Fruit fly (Drosophila melanogaster): ENCODE measurements around the gene Sgsf.

The Sgsf gene

DNA sequence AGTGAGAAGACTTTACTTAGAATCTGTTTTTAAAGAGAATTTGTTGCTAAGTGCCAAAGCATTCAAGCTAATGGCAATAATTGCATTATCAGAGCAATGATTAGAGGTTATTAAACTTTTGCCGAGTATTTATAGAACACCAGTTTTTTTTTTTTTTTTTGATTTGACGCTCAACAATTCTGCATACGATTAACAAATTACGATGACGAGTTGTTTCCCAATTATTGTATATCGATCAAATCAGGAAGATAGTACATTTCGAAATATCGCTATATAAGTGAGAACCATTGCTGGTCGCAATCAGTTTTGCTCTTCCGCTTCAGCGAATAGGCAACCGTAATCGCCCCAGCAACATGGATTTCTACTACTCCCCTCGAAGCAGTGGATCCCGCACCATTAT, 32.3 kb downstream of the Sgsf start, which contains the start of gene GstD4:
Gene GstD4, plus strand, starts transcription at position 301 of the 400 bp plus-strand sequence.
- no peak for TF ChIP-seq CTCF (optimal IDR thresholded peaks at IDR 0.05)

dm6 chr3R:12375258-12375783, 33.8 kb downstream of the Sgsf start, which contains the start of gene GstD5:
Gene GstD5 (plus strand): TSS chr3R:12375733.
- TF ChIP-seq CG8478 (optimal IDR thresholded peaks at IDR 0.05) (no peak), CTCF (optimal IDR thresholded peaks at IDR 0.05) (no peak)

DNA sequence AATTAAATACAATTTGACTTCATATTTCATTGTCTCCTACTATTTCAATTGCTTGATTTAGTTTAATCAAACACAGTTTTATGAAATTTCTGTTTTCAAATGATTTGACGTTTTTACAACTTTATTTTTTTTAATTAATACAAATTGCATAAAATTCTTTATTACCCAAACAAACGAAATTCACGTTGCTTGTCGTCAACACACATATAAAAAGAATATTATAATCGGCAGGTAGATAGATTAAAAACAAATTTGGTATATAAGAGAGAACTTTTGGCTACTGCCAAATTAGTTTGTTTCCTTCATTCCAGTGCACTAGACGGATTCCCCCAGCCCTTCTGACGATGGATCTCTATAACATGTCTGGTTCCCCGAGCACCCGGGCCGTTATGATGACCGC, 35.4 kb downstream of the Sgsf start, which contains the start of gene GstD6:
Gene GstD6, plus strand, starts transcription at position 301 of the 400 bp plus-strand sequence.
- no peak for TF ChIP-seq CTCF (optimal IDR thresholded peaks at IDR 0.05)
- no peak for TF ChIP-seq CG8478 (optimal IDR thresholded peaks at IDR 0.05)

dm6 chr3R:12378200-12378599, 36.7 kb downstream of the Sgsf start, which contains the start of gene GstD7:
Gene GstD7 (plus strand): TSS chr3R:12378500.
- TF ChIP-seq CTCF (optimal IDR thresholded peaks at IDR 0.05) (no peak), CG8478 (optimal IDR thresholded peaks at IDR 0.05) (no peak)

DNA sequence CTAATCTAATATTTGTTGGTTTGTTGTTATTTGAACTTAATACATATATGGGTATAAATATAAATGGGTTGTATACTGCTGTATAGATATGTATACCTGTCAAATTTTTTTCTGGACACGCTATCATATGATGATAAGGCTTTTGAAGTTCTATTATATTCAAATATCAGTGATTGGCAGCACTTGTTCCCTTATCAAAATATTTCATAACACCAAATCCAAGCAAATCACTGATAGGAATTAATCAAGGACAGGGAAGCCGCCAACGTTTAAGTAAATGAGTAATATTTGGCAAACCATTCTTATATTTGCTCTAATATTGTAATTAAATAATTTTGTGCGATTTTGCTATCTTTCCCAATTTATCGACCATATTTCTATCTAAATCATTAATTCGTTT, 37.8 kb downstream of the Sgsf start:
- no peak for TF ChIP-seq CG8478 (optimal IDR thresholded peaks at IDR 0.05)
- no peak for TF ChIP-seq CTCF (optimal IDR thresholded peaks at IDR 0.05)

- TF ChIP-seq CG8478 (optimal IDR thresholded peaks at IDR 0.05) (no peak), CTCF (optimal IDR thresholded peaks at IDR 0.05) (no peak)
These were observed 38.2 kb downstream of the Sgsf start, which contains the start of gene GstD8 for dm6 chr3R:12379708-12380107. Gene GstD8 (plus strand): TSS chr3R:12380008.

DNA sequence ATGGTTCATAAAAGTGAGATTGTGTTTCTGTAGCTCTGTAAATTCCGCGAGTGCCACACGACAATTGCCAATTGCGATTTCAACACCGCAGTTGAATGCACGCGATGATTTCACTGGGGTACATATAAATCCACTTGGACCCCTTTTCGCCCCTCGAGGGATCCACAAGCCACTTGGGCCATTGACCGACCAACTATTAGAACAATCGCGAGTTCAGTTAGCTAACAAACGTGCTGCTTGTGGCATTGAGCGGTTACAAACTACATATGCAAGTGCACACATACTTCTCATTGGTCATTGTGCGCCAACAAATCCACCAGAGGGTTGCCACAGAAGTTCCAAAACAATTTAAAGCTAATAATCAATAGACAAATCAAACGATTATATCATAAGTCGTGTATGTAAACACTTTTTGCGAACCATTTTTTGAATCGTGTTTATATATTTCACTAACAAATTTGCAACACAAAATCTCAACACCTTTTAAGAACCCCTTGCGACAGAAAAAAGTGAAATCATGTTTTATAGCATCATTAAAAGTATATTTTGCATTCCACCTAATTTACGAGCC, 39.7 kb downstream of the Sgsf start:
- TF ChIP-seq CG8478 (optimal IDR thresholded peaks at IDR 0.05) (no peak), CTCF (optimal IDR thresholded peaks at IDR 0.05) (no peak)

DNA sequence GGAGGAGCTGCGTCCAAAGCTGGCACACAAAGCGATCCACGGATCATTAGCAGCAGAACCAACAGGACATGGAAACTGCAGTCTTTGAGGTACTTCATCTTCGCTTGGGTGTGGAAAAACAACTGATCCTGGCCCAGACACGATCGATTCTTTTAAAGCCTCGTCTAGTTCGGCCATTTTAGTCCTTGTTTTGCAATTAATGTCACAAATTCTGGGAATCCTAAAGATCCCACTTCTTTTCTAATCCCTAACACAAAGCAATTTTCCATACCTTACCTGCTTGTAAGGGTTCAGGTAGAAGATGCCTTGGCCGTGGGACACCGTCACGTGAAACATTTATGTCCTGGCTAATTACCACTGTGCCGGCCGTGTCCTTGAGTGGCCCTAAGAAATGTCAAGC, 41.1 kb downstream of the Sgsf start, which contains the start of gene CG10035:
Gene CG10035, minus strand, starts transcription at position 129 of the 400 bp plus-strand sequence.
- TF ChIP-seq CG8478 (optimal IDR thresholded peaks at IDR 0.05), result no peak
- TF ChIP-seq CTCF (optimal IDR thresholded peaks at IDR 0.05), result no peak

- TF ChIP-seq CG8478 (optimal IDR thresholded peaks at IDR 0.05) (no peak), CTCF (optimal IDR thresholded peaks at IDR 0.05) (no peak)
These were observed 41.6 kb downstream of the Sgsf start, which contains the start of gene GstD11 for dm6 chr3R:12383036-12383435. Gene GstD11 (plus strand): TSS chr3R:12383336.

- TF ChIP-seq CTCF (optimal IDR thresholded peaks at IDR 0.05), result peak in 1 of 2 experiments; percentile 29
- no peak for TF ChIP-seq CG8478 (optimal IDR thresholded peaks at IDR 0.05)
These were observed 42.3 kb downstream of the Sgsf start for dm6 chr3R:12383784-12384183.

- TF ChIP-seq CTCF (optimal IDR thresholded peaks at IDR 0.05), result no peak
- no peak for TF ChIP-seq CG8478 (optimal IDR thresholded peaks at IDR 0.05)
These were observed 42.8 kb downstream of the Sgsf start for dm6 chr3R:12384274-12384673.

DNA sequence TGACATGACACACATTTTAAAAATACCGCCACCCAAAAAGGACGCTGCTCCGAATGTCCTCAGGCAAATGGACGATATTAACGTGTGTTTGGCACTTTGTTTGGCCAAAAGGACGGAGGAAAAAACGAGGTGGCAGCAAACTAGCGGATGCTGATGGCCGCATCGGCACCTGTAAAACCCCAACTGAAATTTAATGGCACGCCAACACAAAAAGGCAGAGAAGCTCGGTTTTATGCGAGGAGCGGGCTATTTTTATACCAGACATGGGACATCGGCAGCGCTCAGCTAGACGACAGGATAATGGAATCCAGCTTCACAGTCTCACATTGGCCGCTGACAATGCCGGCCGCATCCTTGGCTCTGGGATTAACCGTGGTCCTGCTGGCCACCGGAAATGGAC, 44.5 kb downstream of the Sgsf start, which contains the start of gene Sol1:
Gene Sol1, plus strand, starts transcription at position 301 of the 400 bp plus-strand sequence.
- no peak for TF ChIP-seq CG8478 (optimal IDR thresholded peaks at IDR 0.05)
- TF ChIP-seq CTCF (optimal IDR thresholded peaks at IDR 0.05), result no peak

DNA sequence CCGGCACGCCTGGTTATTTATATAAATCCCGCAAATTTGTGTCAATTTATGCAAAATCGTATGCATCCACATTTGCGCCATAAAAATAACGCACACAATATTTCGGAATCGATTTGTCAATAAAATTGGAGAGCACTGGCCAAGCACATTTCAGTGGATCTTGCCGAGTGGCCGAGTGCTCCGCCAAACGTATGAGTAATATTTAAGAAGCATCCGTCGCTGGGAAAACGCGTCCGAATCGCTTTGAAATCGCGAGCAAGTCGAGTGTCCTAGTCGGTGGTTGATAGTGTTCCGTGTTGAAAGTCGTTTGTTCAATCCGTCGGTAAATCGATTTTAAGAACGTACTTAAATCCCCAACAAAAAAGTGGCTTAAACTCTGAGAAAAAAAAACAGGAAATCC, 45.5 kb downstream of the Sgsf start, which contains the start of gene CG33098:
Gene CG33098, plus strand, starts transcription at position 224 of the 400 bp plus-strand sequence.
- TF ChIP-seq CG8478 (optimal IDR thresholded peaks at IDR 0.05) (no peak), CTCF (optimal IDR thresholded peaks at IDR 0.05) (no peak)
